Worm (Caenorhabditis elegans) whole organism, L2 larva: ENCODE data around the gene C23H4.6.

Experiments used
- C34F6.9 ChIP-seq: fragments of 150-350 bp; optimal IDR thresholded peaks from 2 replicates; lab custom pipeline; 2014; ENCODE audit warnings: missing biosample characterization, missing genetic modification characterization
- F13H6.1 ChIP-seq: sonication (generic microtip); optimal IDR thresholded peaks from 2 replicates; lab custom pipeline; 2016; ENCODE audit warnings: missing genetic modification characterization, missing compliant biosample characterization
- R02D3.7 ChIP-seq: fragments of 150-350 bp; optimal IDR thresholded peaks from 2 replicates; lab custom pipeline; 2014; ENCODE audit warnings: missing biosample characterization, missing genetic modification characterization
- alr-1 ChIP-seq: fragments of 150-350 bp; optimal IDR thresholded peaks from 2 replicates; lab custom pipeline; 2014; ENCODE audit warnings: missing biosample characterization, missing genetic modification characterization
- aly-2 ChIP-seq: fragments of 150-350 bp; optimal IDR thresholded peaks from 2 replicates; lab custom pipeline; 2014; ENCODE audit warnings: missing biosample characterization, missing genetic modification characterization
- ama-1 ChIP-seq: fragments of 150-350 bp; optimal IDR thresholded peaks from 2 replicates; lab custom pipeline; 2018; ENCODE audit warnings: inconsistent platforms
- blmp-1 ChIP-seq: sonication (generic microtip); optimal IDR thresholded peaks from 2 replicates; lab custom pipeline; 2017; ENCODE audit warnings: missing genetic modification characterization, mild to moderate bottlenecking, missing compliant biosample characterization, antibody characterized with exemption, moderate library complexity; ENCODE audit not compliant: insufficient read depth
- ceh-16 ChIP-seq: fragments of 150-350 bp; optimal IDR thresholded peaks from 2 replicates; lab custom pipeline; 2014; ENCODE audit warnings: missing biosample characterization, missing genetic modification characterization
- ceh-82 ChIP-seq: fragments of 150-350 bp; optimal IDR thresholded peaks from 2 replicates; lab custom pipeline; 2014; ENCODE audit warnings: missing biosample characterization, missing genetic modification characterization
- crh-2 ChIP-seq: sonication (generic microtip); optimal IDR thresholded peaks from 2 replicates; lab custom pipeline; 2017; ENCODE audit warnings: missing biosample characterization, missing genetic modification characterization
- dmd-4 ChIP-seq: sonication (generic microtip); optimal IDR thresholded peaks from 2 replicates; lab custom pipeline; 2017; ENCODE audit warnings: missing biosample characterization, missing genetic modification characterization
- egl-27 ChIP-seq: sonication (generic microtip); optimal IDR thresholded peaks from 3 replicates; lab custom pipeline; 2017; ENCODE audit warnings: missing biosample characterization, missing genetic modification reagents, missing genetic modification characterization
- elt-3 ChIP-seq: sonication (generic microtip); optimal IDR thresholded peaks from 2 replicates; lab custom pipeline; 2017; ENCODE audit warnings: missing biosample characterization, missing genetic modification characterization
- fos-1 ChIP-seq: fragments of 150-350 bp; optimal IDR thresholded peaks from 2 replicates; lab custom pipeline; 2014; ENCODE audit warnings: missing biosample characterization, missing genetic modification characterization
- gmeb-1 ChIP-seq: fragments of 150-350 bp; optimal IDR thresholded peaks from 2 replicates; lab custom pipeline; 2014; ENCODE audit warnings: missing biosample characterization, missing genetic modification characterization
- lin-11 ChIP-seq: fragments of 150-350 bp; sonication (generic microtip); optimal IDR thresholded peaks from 2 replicates; lab custom pipeline; 2014; ENCODE audit warnings: missing biosample characterization, missing genetic modification characterization, inconsistent platforms, mixed read lengths
- lin-39 ChIP-seq: fragments of 150-350 bp; optimal IDR thresholded peaks from 2 replicates; lab custom pipeline; 2014; ENCODE audit warnings: missing biosample characterization, missing genetic modification reagents, missing genetic modification characterization
- lsy-2 ChIP-seq, 2 experiments: fragments of 150-350 bp in 1 of 2; sonication (generic microtip) in 1 of 2; optimal IDR thresholded peaks; 2 replicates each; lab custom pipeline; 2014 to 2017; ENCODE audit warnings: missing biosample characterization in 2 of 2, missing genetic modification characterization in 2 of 2
- mab-5 ChIP-seq: fragments of 150-350 bp; optimal IDR thresholded peaks from 2 replicates; lab custom pipeline; 2014; ENCODE audit warnings: missing biosample characterization, missing genetic modification characterization
- mbf-1 ChIP-seq: sonication (generic microtip); optimal IDR thresholded peaks from 2 replicates; lab custom pipeline; 2017; ENCODE audit warnings: missing biosample characterization, missing genetic modification characterization
- nhr-10 ChIP-seq: sonication (generic microtip); optimal IDR thresholded peaks from 2 replicates; lab custom pipeline; 2017; ENCODE audit warnings: missing biosample characterization, missing genetic modification characterization
- nhr-11 ChIP-seq: fragments of 150-350 bp; optimal IDR thresholded peaks from 2 replicates; lab custom pipeline; 2014; ENCODE audit warnings: missing biosample characterization, missing genetic modification characterization
- nhr-12 ChIP-seq: fragments of 150-350 bp; optimal IDR thresholded peaks from 2 replicates; lab custom pipeline; 2014; ENCODE audit warnings: missing biosample characterization, missing genetic modification characterization
- nhr-129 ChIP-seq: fragments of 150-350 bp; optimal IDR thresholded peaks from 2 replicates; lab custom pipeline; 2014; ENCODE audit warnings: missing biosample characterization, missing genetic modification characterization
- nhr-21 ChIP-seq: fragments of 150-350 bp; optimal IDR thresholded peaks from 2 replicates; lab custom pipeline; 2014; ENCODE audit warnings: missing biosample characterization, missing genetic modification characterization
- nhr-237 ChIP-seq: fragments of 150-350 bp; optimal IDR thresholded peaks from 2 replicates; lab custom pipeline; 2014; ENCODE audit warnings: missing biosample characterization, missing genetic modification characterization
- nhr-6 ChIP-seq: fragments of 150-350 bp; optimal IDR thresholded peaks from 2 replicates; lab custom pipeline; 2014; ENCODE audit warnings: missing biosample characterization, missing genetic modification characterization
- peb-1 ChIP-seq: fragments of 150-350 bp; optimal IDR thresholded peaks from 2 replicates; lab custom pipeline; 2014; ENCODE audit warnings: missing biosample characterization, missing genetic modification characterization
- skn-1 ChIP-seq: sonication (generic microtip); optimal IDR thresholded peaks from 2 replicates; lab custom pipeline; 2017; ENCODE audit warnings: missing biosample characterization, missing genetic modification characterization
- sma-3 ChIP-seq: sonication (generic microtip); optimal IDR thresholded peaks from 2 replicates; lab custom pipeline; 2016; ENCODE audit warnings: missing genetic modification reagents, missing genetic modification characterization, missing compliant biosample characterization
- sma-9 ChIP-seq, 2 experiments: fragments of 150-350 bp in 1 of 2; sonication (generic microtip) in 1 of 2; optimal IDR thresholded peaks; 2 replicates each; lab custom pipeline; 2014 to 2016; ENCODE audit warnings: missing genetic modification characterization in 2 of 2, mild to moderate bottlenecking in 1 of 2, missing biosample characterization in 1 of 2, missing compliant biosample characterization in 1 of 2, missing genetic modification reagents in 1 of 2, moderate library complexity in 1 of 2
- snpc-4 ChIP-seq: fragments of 150-350 bp; optimal IDR thresholded peaks from 2 replicates; lab custom pipeline; 2014; ENCODE audit warnings: missing biosample characterization, missing genetic modification characterization
- unc-55 ChIP-seq: fragments of 150-350 bp; sonication (generic microtip); optimal IDR thresholded peaks from 3 replicates; lab custom pipeline; 2014; ENCODE audit warnings: missing biosample characterization, missing genetic modification reagents, missing genetic modification characterization
- zag-1 ChIP-seq: fragments of 150-350 bp; optimal IDR thresholded peaks from 2 replicates; lab custom pipeline; 2014; ENCODE audit warnings: missing biosample characterization, missing genetic modification characterization
- ztf-11 ChIP-seq: sonication (generic microtip); optimal IDR thresholded peaks from 2 replicates; lab custom pipeline; 2017; ENCODE audit warnings: missing biosample characterization, missing genetic modification characterization
- ztf-4 ChIP-seq: fragments of 150-350 bp; optimal IDR thresholded peaks from 2 replicates; lab custom pipeline; 2014; ENCODE audit warnings: missing biosample characterization, missing genetic modification characterization

C23H4.6 gene

ce11 chrX:12210145-12211032 lies 25.0 kb upstream of the C23H4.6 start:
- TF ChIP-seq blmp-1 (tag; lab: Kevin White, UChicago): no peak
- TF ChIP-seq R02D3.7: no peak
- no peak for TF ChIP-seq aly-2 (tag; lab: Kevin White, UChicago)
- peak; percentile 23 for TF ChIP-seq fos-1 (tag; lab: Kevin White, UChicago)
- TF ChIP-seq lin-11 (tag; lab: Kevin White, UChicago): no peak
- TF ChIP-seq lin-39 (tag; lab: Kevin White, UChicago): peak; percentile 64
- TF ChIP-seq ama-1 (lab: Kevin White, UChicago): no peak
- peak; percentile 12 for TF ChIP-seq C34F6.9
- peak; percentile 15 for TF ChIP-seq nhr-21 (tag; lab: Kevin White, UChicago)

DNA sequence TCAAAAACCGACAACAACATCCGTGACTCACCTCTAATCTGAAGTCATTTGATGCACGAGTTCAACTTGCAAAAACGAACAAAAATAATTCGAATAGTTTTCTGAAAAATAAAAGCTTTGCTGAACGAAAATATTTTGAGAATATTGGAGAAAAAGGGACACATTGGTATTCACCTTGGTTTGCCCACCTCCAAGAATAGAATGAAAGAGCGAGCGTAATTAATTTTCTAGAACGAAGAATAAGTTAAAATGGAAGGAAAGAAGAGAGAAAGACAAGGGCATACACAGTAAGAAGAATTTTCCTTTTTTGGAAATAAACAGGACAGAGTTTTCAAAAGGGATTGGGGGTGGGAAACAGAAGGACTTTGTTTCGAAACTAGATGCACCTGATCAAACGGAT lies 22.6 kb upstream of the C23H4.6 start, which contains the start of gene cab-1:
Gene cab-1 (minus strand): TSS at position 101 of the 400 bp plus-strand sequence.
- TF ChIP-seq sma-9 (GFP tag; optimal IDR thresholded peaks at IDR 0.05; lab: Kevin White, UChicago) (no peak), sma-9 (tag; optimal IDR thresholded peaks at IDR 0.05; lab: Kevin White, UChicago) (no peak), alr-1 (tag; lab: Kevin White, UChicago) (no peak), sma-3 (GFP tag; lab: Kevin White, UChicago) (no peak), elt-3 (tag; lab: Kevin White, UChicago) (no peak), fos-1 (tag; lab: Kevin White, UChicago) (no peak), lsy-2 (tag; optimal IDR thresholded peaks at IDR 0.05; lab: Kevin White, UChicago) (no peak), ceh-82 (tag; lab: Kevin White, UChicago) (no peak), ztf-4 (tag; lab: Kevin White, UChicago) (no peak), ztf-11 (tag; lab: Kevin White, UChicago) (no peak), nhr-10 (no peak), R02D3.7 (no peak), F13H6.1 (tag; lab: Kevin White, UChicago) (no peak), crh-2 (tag; lab: Kevin White, UChicago) (no peak), nhr-12 (tag; lab: Kevin White, UChicago) (no peak), peb-1 (tag; lab: Kevin White, UChicago) (no peak), nhr-21 (tag; lab: Kevin White, UChicago) (no peak), nhr-237 (tag; lab: Kevin White, UChicago) (no peak), nhr-6 (no peak), mbf-1 (tag; lab: Kevin White, UChicago) (no peak), skn-1 (no peak)

- TF ChIP-seq mbf-1 (tag; lab: Kevin White, UChicago): no peak
- no peak for TF ChIP-seq dmd-4 (tag; lab: Kevin White, UChicago)
- TF ChIP-seq R02D3.7: no peak
- no peak for TF ChIP-seq unc-55
- TF ChIP-seq gmeb-1 (tag; lab: Kevin White, UChicago): no peak
- TF ChIP-seq egl-27: no peak
These were observed 18.5 kb upstream of the C23H4.6 start, which contains the start of gene C23H4.8 for ce11 chrX:12216943-12217342. C23H4.8 (plus strand) TSS chrX:12217243.

- TF ChIP-seq peb-1 (tag; lab: Kevin White, UChicago): no peak
These were observed 15.9 kb upstream of the C23H4.6 start, which contains the start of gene cest-8 for ce11 chrX:12219477-12219876. cest-8 (plus strand) TSS chrX:12219660.

ce11 chrX:12221817-12222216 lies 13.6 kb upstream of the C23H4.6 start, which contains the start of gene cest-9.2:
cest-9.2 (plus strand) TSS chrX:12222117.
- TF ChIP-seq zag-1 (tag; lab: Kevin White, UChicago) (no peak), lsy-2 (tag; optimal IDR thresholded peaks at IDR 0.05; lab: Kevin White, UChicago) (no peak), nhr-11 (no peak), mab-5 (tag; lab: Kevin White, UChicago) (no peak), ceh-16 (tag; lab: Kevin White, UChicago) (no peak), nhr-129 (tag; lab: Kevin White, UChicago) (no peak), ama-1 (lab: Kevin White, UChicago) (no peak), snpc-4 (no peak), alr-1 (tag; lab: Kevin White, UChicago) (no peak), C34F6.9 (no peak), elt-3 (tag; lab: Kevin White, UChicago) (no peak), F13H6.1 (tag; lab: Kevin White, UChicago) (no peak), egl-27 (no peak), ceh-82 (tag; lab: Kevin White, UChicago) (no peak), sma-3 (GFP tag; lab: Kevin White, UChicago) (no peak), unc-55 (no peak), fos-1 (tag; lab: Kevin White, UChicago) (no peak), blmp-1 (tag; lab: Kevin White, UChicago) (no peak)
